Worm (Caenorhabditis elegans): ENCODE results near the gene pst-1.

DNA sequence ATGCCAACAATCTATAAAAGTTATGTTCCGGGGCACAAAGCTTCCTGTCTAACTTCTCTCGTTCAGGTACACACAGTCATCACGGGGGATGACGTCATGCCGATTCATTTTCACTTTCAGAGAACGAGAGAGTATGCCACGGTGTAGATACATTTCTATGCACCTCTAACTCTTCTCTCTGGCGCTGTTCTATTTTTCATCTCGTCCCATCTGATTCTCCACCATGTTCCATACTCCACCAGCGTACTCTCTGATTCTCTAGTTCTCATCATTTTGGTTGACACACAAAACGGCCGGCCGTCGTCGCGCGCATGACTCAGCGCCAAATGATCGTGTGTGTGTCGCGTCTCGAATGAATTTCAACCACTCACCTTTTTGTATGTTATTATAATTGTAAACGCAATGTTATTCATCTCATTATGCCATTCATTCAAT, 57.1 kb downstream of the pst-1 start:
- TF ChIP-seq tlf-1 (GFP tag; optimal IDR thresholded peaks at IDR 0.05) = peak; percentile 85
- peak; percentile 75 for TF ChIP-seq nhr-90 (tag; optimal IDR thresholded peaks at IDR 0.05)
- peak; percentile 27 for TF ChIP-seq pha-4 (tag; optimal IDR thresholded peaks at IDR 0.05)
- TF ChIP-seq akir-1 (GFP tag; optimal IDR thresholded peaks at IDR 0.05) = peak; percentile 13
- TF ChIP-seq nhr-120 (GFP tag; IDR thresholded peaks at IDR 0.05) = no peak
- TF ChIP-seq Y53F4B.3 (GFP tag; IDR thresholded peaks at IDR 0.05) = no peak
- no peak for TF ChIP-seq ccch-3 (GFP tag; optimal IDR thresholded peaks at IDR 0.05)
- TF ChIP-seq repo-1 (tag; optimal IDR thresholded peaks at IDR 0.05) = peak; percentile 77

All from whole organism, young adult.